Fruit fly (Drosophila melanogaster) whole organism, embryonic: Measurements from ENCODE around the gene veli.
A peak's percentile ranks its signal among the peaks of the same experiment; 100 is the strongest.

Experiments used
- Atf6 ChIP-seq: fragments of 200-800 bp; sonication (Bioruptor generic); IDR thresholded peaks from 2 replicates; pipeline ENCODE4 v1.3.6; 2022; ENCODE audit warnings: missing biosample characterization, missing genetic modification characterization
- CG10274 ChIP-seq: fragments of 200-800 bp; sonication (Bioruptor generic); optimal IDR thresholded peaks from 3 replicates; lab custom pipeline; 2017; ENCODE audit warnings: missing biosample characterization, mild to moderate bottlenecking, missing genetic modification characterization
- CG12769 ChIP-seq: fragments of 200-800 bp; sonication (Bioruptor generic); optimal IDR thresholded peaks from 2 replicates; lab custom pipeline; 2019; ENCODE audit warnings: missing biosample characterization, mild to moderate bottlenecking, missing genetic modification characterization, moderate library complexity
- CG13287 ChIP-seq: fragments of 200-800 bp; sonication (Bioruptor generic); IDR thresholded peaks from 2 replicates; pipeline ENCODE4 v1.3.6; 2022; ENCODE audit warnings: missing biosample characterization, missing genetic modification characterization; ENCODE audit not compliant: partially characterized antibody
- CG14441 ChIP-seq: fragments of 200-800 bp; sonication (Bioruptor generic); IDR thresholded peaks from 2 replicates; pipeline ENCODE4 v1.3.6; 2022; ENCODE audit warnings: missing biosample characterization, missing genetic modification characterization
- CG18262 ChIP-seq: fragments of 200-800 bp; optimal IDR thresholded peaks from 3 replicates; lab custom pipeline; 2019; ENCODE audit warnings: missing biosample characterization, mild to moderate bottlenecking, missing genetic modification characterization, moderate library complexity
- CG18476 ChIP-seq: fragments of 200-800 bp; sonication (Bioruptor generic); optimal IDR thresholded peaks from 2 replicates; lab custom pipeline; 2016; ENCODE audit warnings: missing biosample characterization, mild to moderate bottlenecking, missing genetic modification characterization
- CG31388 ChIP-seq: fragments of 200-800 bp; sonication (Bioruptor generic); optimal IDR thresholded peaks from 2 replicates; lab custom pipeline; 2016; ENCODE audit warnings: missing biosample characterization, missing genetic modification characterization
- CG33213 ChIP-seq: fragments of 200-800 bp; sonication (Bioruptor generic); optimal IDR thresholded peaks from 3 replicates; lab custom pipeline; 2016; ENCODE audit warnings: missing biosample characterization, missing genetic modification characterization
- CG34376 ChIP-seq: fragments of 200-800 bp; sonication (Bioruptor generic); optimal IDR thresholded peaks from 2 replicates; lab custom pipeline; 2018; ENCODE audit warnings: missing biosample characterization, mild to moderate bottlenecking, missing genetic modification characterization
- CG4707 ChIP-seq: fragments of 200-800 bp; sonication (Bioruptor generic); optimal IDR thresholded peaks from 2 replicates; lab custom pipeline; 2018; ENCODE audit warnings: missing biosample characterization, mild to moderate bottlenecking, missing genetic modification characterization, moderate library complexity
- CG4854 ChIP-seq: fragments of 200-800 bp; sonication (Bioruptor generic); optimal IDR thresholded peaks from 2 replicates; lab custom pipeline; 2016; ENCODE audit warnings: missing biosample characterization, missing genetic modification characterization, inconsistent platforms
- CG6175 ChIP-seq: fragments of 200-800 bp; sonication (Bioruptor generic); IDR thresholded peaks from 3 replicates; pipeline ENCODE4 v1.3.6; 2022; ENCODE audit warnings: missing biosample characterization, missing genetic modification characterization
- CG6854 ChIP-seq: fragments of 200-800 bp; sonication (Bioruptor generic); optimal IDR thresholded peaks from 3 replicates; lab custom pipeline; 2017; ENCODE audit warnings: missing biosample characterization, mild to moderate bottlenecking, missing genetic modification characterization
- CG8765 ChIP-seq: fragments of 200-800 bp; sonication (Bioruptor generic); IDR thresholded peaks from 2 replicates; pipeline ENCODE4 v1.3.6; 2022; ENCODE audit warnings: missing biosample characterization, missing genetic modification characterization
- CG9437 ChIP-seq: fragments of 200-800 bp; sonication (Bioruptor generic); optimal IDR thresholded peaks from 2 replicates; lab custom pipeline; 2018; ENCODE audit warnings: missing biosample characterization, mild to moderate bottlenecking, missing genetic modification characterization
- Ets65A ChIP-seq: fragments of 200-800 bp; sonication (Bioruptor generic); peaks from one replicate; lab custom pipeline; 2016; ENCODE audit warnings: missing biosample characterization, missing genetic modification characterization
- Kr ChIP-seq: fragments of 200-800 bp; sonication (Bioruptor generic); optimal IDR thresholded peaks from 2 replicates; lab custom pipeline; 2017; ENCODE audit warnings: missing biosample characterization, mild to moderate bottlenecking, missing genetic modification characterization
- Lpt ChIP-seq: fragments of >200 bp; optimal IDR thresholded peaks from 2 replicates; lab custom pipeline; 2018; ENCODE audit warnings: missing biosample characterization, missing genetic modification characterization
- Neu2 ChIP-seq: fragments of 200-800 bp; sonication (Bioruptor generic); optimal IDR thresholded peaks from 3 replicates; lab custom pipeline; 2016; ENCODE audit warnings: missing biosample characterization, missing genetic modification characterization, borderline replicate concordance
- Pdp1 ChIP-seq, 2 experiments: fragments of 200-800 bp; sonication (Bioruptor generic); optimal IDR thresholded peaks; 3 replicates each; lab custom pipeline; 2016; ENCODE audit warnings: missing biosample characterization in 2 of 2, missing genetic modification characterization in 2 of 2, mild to moderate bottlenecking in 1 of 2, moderate library complexity in 1 of 2
- Rfx ChIP-seq: fragments of 200-800 bp; sonication (Bioruptor generic); IDR thresholded peaks from 2 replicates; pipeline ENCODE4 v1.3.6; 2022; ENCODE audit warnings: missing biosample characterization, missing genetic modification characterization
- Spps ChIP-seq: fragments of 200-800 bp; sonication (Bioruptor generic); optimal IDR thresholded peaks from 2 replicates; lab custom pipeline; 2018; ENCODE audit warnings: missing biosample characterization, mild to moderate bottlenecking, missing genetic modification characterization
- Trl ChIP-seq, 3 experiments: fragments of >200 bp in 2 of 3; fragments of 200-800 bp in 1 of 3; sonication (Bioruptor generic) in 1 of 3; optimal IDR thresholded peaks; 2 replicates in 1 of 3; 3 replicates in 2 of 3; lab custom pipeline; 2016 to 2017; ENCODE audit warnings: missing biosample characterization in 1 of 3, missing genetic modification characterization in 1 of 3
- Vsx1 ChIP-seq: fragments of 200-800 bp; sonication (Bioruptor generic); optimal IDR thresholded peaks from 2 replicates; lab custom pipeline; 2017; ENCODE audit warnings: missing biosample characterization, mild to moderate bottlenecking, missing genetic modification characterization, missing genetic modification reagents
- YL-1 ChIP-seq: fragments of 200-800 bp; sonication (Bioruptor generic); optimal IDR thresholded peaks from 3 replicates; lab custom pipeline; 2017; ENCODE audit warnings: missing biosample characterization, mild to moderate bottlenecking, missing genetic modification characterization
- bowl ChIP-seq: fragments of 200-800 bp; sonication (Bioruptor generic); IDR thresholded peaks from 2 replicates; pipeline ENCODE4 v1.3.6; 2022; ENCODE audit warnings: missing biosample characterization, missing genetic modification characterization
- br ChIP-seq: fragments of >200 bp; optimal IDR thresholded peaks from 2 replicates; lab custom pipeline; 2017
- cg ChIP-seq: fragments of 200-800 bp; sonication (Bioruptor generic); optimal IDR thresholded peaks from 3 replicates; lab custom pipeline; 2019; ENCODE audit warnings: missing biosample characterization, mild to moderate bottlenecking, missing genetic modification characterization, moderate library complexity
- ci ChIP-seq: fragments of 200-800 bp; sonication (Bioruptor generic); IDR thresholded peaks from 3 replicates; pipeline ENCODE4 v1.3.6; 2022; ENCODE audit warnings: missing biosample characterization, missing genetic modification characterization
- crc ChIP-seq: fragments of 200-800 bp; sonication (Bioruptor generic); optimal IDR thresholded peaks from 2 replicates; lab custom pipeline; 2016; ENCODE audit warnings: missing biosample characterization, missing genetic modification characterization
- crol ChIP-seq: fragments of 200-800 bp; sonication (Bioruptor generic); IDR thresholded peaks from 2 replicates; pipeline ENCODE4 v1.3.6; 2022; ENCODE audit warnings: missing biosample characterization, missing genetic modification characterization
- disco-r ChIP-seq: fragments of 200-800 bp; sonication (Bioruptor generic); optimal IDR thresholded peaks from 2 replicates; lab custom pipeline; 2016; ENCODE audit warnings: missing biosample characterization, missing genetic modification characterization
- eve ChIP-seq, 2 experiments: fragments of >200 bp; optimal IDR thresholded peaks; 2 replicates each; lab custom pipeline; 2017; ENCODE audit warnings: missing biosample characterization in 2 of 2, missing genetic modification characterization in 2 of 2
- exex ChIP-seq: fragments of 200-800 bp; sonication (Bioruptor generic); optimal IDR thresholded peaks from 4 replicates; lab custom pipeline; 2018; ENCODE audit warnings: missing biosample characterization, mild to moderate bottlenecking, missing genetic modification characterization, moderate library complexity
- grn ChIP-seq: fragments of 200-800 bp; sonication (Bioruptor generic); optimal IDR thresholded peaks from 3 replicates; lab custom pipeline; 2017; ENCODE audit warnings: missing biosample characterization, missing genetic modification characterization
- kah ChIP-seq: fragments of 200-800 bp; sonication (Bioruptor generic); optimal IDR thresholded peaks from 2 replicates; lab custom pipeline; 2018; ENCODE audit warnings: missing biosample characterization, mild to moderate bottlenecking, missing genetic modification characterization
- kay ChIP-seq: fragments of 200-800 bp; sonication (Bioruptor generic); optimal IDR thresholded peaks from 2 replicates; lab custom pipeline; 2016; ENCODE audit warnings: missing biosample characterization, missing genetic modification characterization
- lov ChIP-seq, 2 experiments: fragments of 200-800 bp in 1 of 2; fragments of >200 bp in 1 of 2; sonication (Bioruptor generic) in 1 of 2; IDR thresholded peaks in 1 of 2; optimal IDR thresholded peaks in 1 of 2; 2 replicates in 1 of 2; 3 replicates in 1 of 2; pipeline versions ENCODE4 v1.3.6 to Lab custom; 2017 to 2022; ENCODE audit warnings: missing biosample characterization in 1 of 2, missing genetic modification characterization in 1 of 2
- scrt ChIP-seq: fragments of 200-800 bp; sonication (Bioruptor generic); optimal IDR thresholded peaks from 2 replicates; lab custom pipeline; 2018; ENCODE audit warnings: missing biosample characterization, mild to moderate bottlenecking, missing genetic modification characterization, moderate library complexity
- vvl ChIP-seq: fragments of 200-800 bp; sonication (Bioruptor generic); IDR thresholded peaks from 2 replicates; pipeline ENCODE4 v1.3.6; 2022; ENCODE audit warnings: missing biosample characterization, missing genetic modification characterization
- yki ChIP-seq: fragments of >200 bp; optimal IDR thresholded peaks from 3 replicates; lab custom pipeline; 2018
- zen ChIP-seq: fragments of 200-800 bp; sonication (Bioruptor generic); optimal IDR thresholded peaks from 3 replicates; lab custom pipeline; 2018; ENCODE audit warnings: missing biosample characterization, mild to moderate bottlenecking, missing genetic modification characterization, moderate library complexity

Gene veli

DNA sequence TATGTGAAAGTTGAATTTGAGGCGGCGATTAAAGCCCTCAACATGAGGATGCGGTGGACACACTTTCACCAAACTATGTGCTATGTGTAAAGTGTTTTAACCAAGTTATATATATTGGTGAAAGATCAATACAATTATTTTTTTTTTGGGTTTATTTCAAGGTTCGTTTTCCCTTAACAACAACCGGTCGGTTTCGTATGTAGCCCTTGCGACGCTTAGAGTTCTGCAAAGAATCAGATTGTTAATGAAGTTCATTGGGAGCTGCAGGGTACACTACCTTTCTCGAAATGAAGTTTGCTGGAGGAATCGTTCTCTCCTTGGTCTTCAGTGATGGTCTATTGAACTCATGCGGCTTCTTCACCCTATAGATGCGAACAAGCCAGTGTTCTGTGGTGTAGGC lies 1.5 kb upstream of the veli start:
- TF ChIP-seq Spps (no peak), CG18476 (no peak), Ets65A (GFP tag; lab: Kevin White, UChicago) (peak; percentile 93)

DNA sequence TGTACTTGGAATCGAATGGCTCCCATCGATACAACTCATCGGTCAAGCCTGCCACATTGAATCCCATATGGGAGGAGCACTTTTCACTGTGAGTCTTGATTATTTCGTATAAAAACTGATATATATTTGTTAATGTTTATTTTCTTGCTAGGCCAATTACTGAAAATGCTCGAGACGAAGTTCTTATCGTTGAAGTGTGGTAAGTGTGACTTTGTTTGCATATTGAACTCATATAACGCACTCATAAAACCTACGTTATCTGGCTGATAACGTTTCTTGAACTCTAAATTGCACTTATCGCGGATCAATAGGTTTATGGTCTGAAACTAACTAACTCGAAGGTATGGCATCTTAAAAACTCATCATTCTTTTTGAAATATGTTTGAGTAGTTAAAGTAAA lies 4.9 kb downstream of the veli start:
- TF ChIP-seq CG33213 (no peak), vvl (GFP tag; lab: Robert Waterston, UW) (no peak), disco-r (GFP tag; lab: Kevin White, UChicago) (no peak), Vsx1 (peak; percentile 71), bowl (no peak), Pdp1 (GFP tag; optimal IDR thresholded peaks at IDR 0.05; lab: Kevin White, UChicago) (peak in 1 of 2 experiments; percentile 54), Atf6 (GFP tag; lab: Robert Waterston, UW) (no peak), yki (lab: Kevin White, UChicago) (no peak), CG6175 (GFP tag; lab: Robert Waterston, UW) (no peak), CG13287 (no peak), crol (no peak), CG6854 (GFP tag; lab: Kevin White, UChicago) (no peak), CG14441 (GFP tag; lab: Robert Waterston, UW) (no peak)

DNA sequence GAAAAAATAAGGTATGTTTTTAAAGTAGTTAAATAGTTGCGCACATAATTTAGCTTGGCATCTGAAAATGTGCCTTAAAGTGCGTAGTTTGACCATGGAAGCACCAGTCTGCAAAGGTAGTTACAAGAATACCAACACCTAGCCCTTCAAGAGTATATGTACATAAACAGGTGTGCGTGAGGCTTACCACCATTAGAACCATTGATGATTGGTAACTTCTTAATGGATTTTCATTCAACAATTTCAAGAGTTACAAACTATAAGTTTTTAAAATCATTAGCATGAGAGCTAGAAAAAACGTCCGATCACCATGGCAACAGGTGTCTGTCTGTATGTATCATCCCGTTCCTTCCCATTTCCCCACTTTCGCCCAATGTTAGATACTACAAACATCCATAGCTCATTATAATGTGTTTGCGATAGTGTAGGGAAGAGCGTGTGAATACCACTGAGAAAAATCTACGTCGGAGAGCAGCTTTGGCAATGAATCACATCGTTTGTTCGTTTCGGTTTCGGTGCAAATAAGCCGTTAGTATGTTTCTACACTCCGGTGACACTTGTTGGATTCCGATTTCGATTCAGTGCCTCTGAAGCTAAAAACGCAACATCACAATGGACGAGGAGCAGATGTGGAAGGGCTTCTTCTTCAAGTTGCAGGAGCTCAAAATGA lies 8.8 kb downstream of the veli start:
- TF ChIP-seq crc (GFP tag; lab: Kevin White, UChicago) (no peak), kay (GFP tag; lab: Kevin White, UChicago) (peak; percentile 8), CG31388 (GFP tag; lab: Kevin White, UChicago) (no peak), CG18262 (tag; lab: Kevin White, UChicago) (no peak), zen (no peak), Trl (optimal IDR thresholded peaks at IDR 0.05; lab: Kevin White, UChicago) (peak in 1 of 2 experiments; percentile 35), Trl (GFP tag; optimal IDR thresholded peaks at IDR 0.05; lab: Kevin White, UChicago) (no peak), CG4854 (GFP tag; lab: Kevin White, UChicago) (no peak), kah (peak; percentile 97), Lpt (GFP tag; lab: Kevin White, UChicago) (no peak), br (lab: Kevin White, UChicago) (no peak), exex (tag; lab: Kevin White, UChicago) (no peak), Kr (no peak), grn (GFP tag; lab: Kevin White, UChicago) (peak; percentile 65), lov (optimal IDR thresholded peaks at IDR 0.05; lab: Kevin White, UChicago) (no peak), lov (GFP tag; IDR thresholded peaks at IDR 0.05; lab: Robert Waterston, UW) (no peak), eve (GFP tag; optimal IDR thresholded peaks at IDR 0.05; lab: Kevin White, UChicago) (peak in 1 of 2 experiments; percentile 69), Neu2 (no peak), yki (lab: Kevin White, UChicago) (no peak), CG6854 (GFP tag; lab: Kevin White, UChicago) (no peak), CG12769 (tag; lab: Kevin White, UChicago) (peak; percentile 93), ci (GFP tag; lab: Robert Waterston, UW) (0 out of 3 replicates have a peak, but pooled peaks have one; percentile 13), Rfx (GFP tag; lab: Robert Waterston, UW) (peak; percentile 44; the same call in 1 of the 2 replicates), cg (GFP tag; lab: Kevin White, UChicago) (peak; percentile 52), YL-1 (GFP tag; lab: Kevin White, UChicago) (no peak), CG4707 (GFP tag; lab: Kevin White, UChicago) (no peak), CG34376 (GFP tag; lab: Kevin White, UChicago) (peak; percentile 14), CG9437 (GFP tag; lab: Kevin White, UChicago) (no peak), scrt (GFP tag; lab: Kevin White, UChicago) (peak; percentile 28), CG8765 (GFP tag; lab: Robert Waterston, UW) (no peak), Vsx1 (no peak), CG10274 (GFP tag; lab: Kevin White, UChicago) (no peak)
- TF ChIP-seq, all 482 proteins: peak for 11
